Fruit fly (Drosophila melanogaster): ENCODE results near the gene CG12795.
A peak's percentile ranks its signal among the peaks of the same experiment; 100 is the strongest.

Gene CG12795

dm6 chr2L:3478034-3478880, 26.0 kb downstream of the CG12795 start, which contains the start of gene Thor (continued):
- peak; percentile 65; the same call in 1 of the 2 replicates for TF ChIP-seq danr (GFP tag; IDR thresholded peaks at IDR 0.05)
- TF ChIP-seq Sox102F (GFP tag; optimal IDR thresholded peaks at IDR 0.05), result peak; percentile 11
- TF ChIP-seq CG4282 (GFP tag; optimal IDR thresholded peaks at IDR 0.05), result peak; percentile 54
- TF ChIP-seq pros (GFP tag; optimal IDR thresholded peaks at IDR 0.05), result peak; percentile 68
- peak; percentile 86 for TF ChIP-seq MTF-1 (GFP tag; optimal IDR thresholded peaks at IDR 0.05; ENCODE audit: borderline replicate concordance)
- peak; percentile 41 for TF ChIP-seq gcm (GFP tag; optimal IDR thresholded peaks at IDR 0.05)
- peak; percentile 63 for TF ChIP-seq cas (GFP tag; IDR thresholded peaks at IDR 0.05)
- peak; percentile 72 for TF ChIP-seq Bteb2 (GFP tag; optimal IDR thresholded peaks at IDR 0.05)
- peak; percentile 40 to 41 for TF ChIP-seq Hr51 (GFP tag; optimal IDR thresholded peaks at IDR 0.05)
- no peak for TF ChIP-seq CG30020 (tag; optimal IDR thresholded peaks at IDR 0.05)
- TF ChIP-seq CG13775 (GFP tag; optimal IDR thresholded peaks at IDR 0.05), result peak; percentile 46
- TF ChIP-seq H2.0 (GFP tag; IDR thresholded peaks at IDR 0.05), result peak; percentile 66
- TF ChIP-seq CG17359 (tag; optimal IDR thresholded peaks at IDR 0.05), result peak; percentile 69
- TF ChIP-seq Blimp-1 (GFP tag; optimal IDR thresholded peaks at IDR 0.05), result peak; percentile 58
- TF ChIP-seq Doc3 (GFP tag; IDR thresholded peaks at IDR 0.05; ENCODE audit: partially characterized antibody), result no peak
- TF ChIP-seq Dad (GFP tag; optimal IDR thresholded peaks at IDR 0.05), result peak; percentile 68
- peak; percentile 2; the same call in 1 of the 2 replicates for TF ChIP-seq CkIIα-i1 (GFP tag; IDR thresholded peaks at IDR 0.05)
- TF ChIP-seq Kr (GFP tag; optimal IDR thresholded peaks at IDR 0.05), result peak; percentile 90
- TF ChIP-seq CG9609 (GFP tag; optimal IDR thresholded peaks at IDR 0.05), result peak; percentile 22
- peak; percentile 75 for TF ChIP-seq Bgb (GFP tag; IDR thresholded peaks at IDR 0.05; ENCODE audit: partially characterized antibody)
- peak; percentile 38; the same call in 1 of the 3 replicates for TF ChIP-seq B-H1 (GFP tag; IDR thresholded peaks at IDR 0.05)
- TF ChIP-seq exex (tag; optimal IDR thresholded peaks at IDR 0.05), result peak; percentile 59
- peak; percentile 36 for TF ChIP-seq Hsf (GFP tag; optimal IDR thresholded peaks at IDR 0.05)
- peak; percentile 55; the same call in 1 of the 2 replicates for TF ChIP-seq CG31224 (GFP tag; IDR thresholded peaks at IDR 0.05)
- TF ChIP-seq tin (GFP tag; optimal IDR thresholded peaks at IDR 0.05), result peak; percentile 51
- TF ChIP-seq CG7963 (GFP tag; IDR thresholded peaks at IDR 0.05; ENCODE audit: partially characterized antibody), result no peak
- TF ChIP-seq Myb (GFP tag; optimal IDR thresholded peaks at IDR 0.05), result peak; percentile 47
- peak; percentile 55 for TF ChIP-seq unpg (GFP tag; optimal IDR thresholded peaks at IDR 0.05)
- peak; percentile 44 for TF ChIP-seq bigmax (GFP tag; optimal IDR thresholded peaks at IDR 0.05)
- TF ChIP-seq Atf3 (GFP tag; optimal IDR thresholded peaks at IDR 0.05), result peak; percentile 50
- no peak; the same call in 2 of the 3 replicates for TF ChIP-seq zen2 (GFP tag; IDR thresholded peaks at IDR 0.05; ENCODE audit: partially characterized antibody)
- TF ChIP-seq CG12219 (GFP tag; optimal IDR thresholded peaks at IDR 0.05), result peak; percentile 34
- peak; percentile 33; the same call in 1 of the 2 replicates for TF ChIP-seq lmd (GFP tag; IDR thresholded peaks at IDR 0.05)
- TF ChIP-seq fu2 (GFP tag; optimal IDR thresholded peaks at IDR 0.05), result peak; percentile 29
- TF ChIP-seq CG34422 (GFP tag; IDR thresholded peaks at IDR 0.05), result peak; percentile 84; the same call in 1 of the 3 replicates
- no peak for TF ChIP-seq Dfd (GFP tag; optimal IDR thresholded peaks at IDR 0.05)
- no peak for TF ChIP-seq dan (GFP tag; IDR thresholded peaks at IDR 0.05)
- TF ChIP-seq Camta (GFP tag; optimal IDR thresholded peaks at IDR 0.05), result peak; percentile 66
- peak; percentile 80 for TF ChIP-seq CG11398 (GFP tag; optimal IDR thresholded peaks at IDR 0.05)
- peak; percentile 87 for TF ChIP-seq her (GFP tag; optimal IDR thresholded peaks at IDR 0.05)
- no peak for TF ChIP-seq BEAF-32 (GFP tag; optimal IDR thresholded peaks at IDR 0.05)
- TF ChIP-seq Asciz (GFP tag; optimal IDR thresholded peaks at IDR 0.05), result peak; percentile 66
- TF ChIP-seq oc (tag; optimal IDR thresholded peaks at IDR 0.05), result peak; percentile 65
- peak; percentile 46 for TF ChIP-seq CG31365 (tag; optimal IDR thresholded peaks at IDR 0.05)
- no peak for TF ChIP-seq CG32772 (GFP tag; IDR thresholded peaks at IDR 0.05)
- TF ChIP-seq CG6854 (GFP tag; optimal IDR thresholded peaks at IDR 0.05), result peak; percentile 78
- no peak for TF ChIP-seq wor (GFP tag; IDR thresholded peaks at IDR 0.05)
- TF ChIP-seq nerfin-1 (tag; optimal IDR thresholded peaks at IDR 0.05), result peak; percentile 63
